Worm (Caenorhabditis elegans) whole organism, L1 larva: ENCODE data around the gene rps-1.

ENCODE experiments used
- Y116A8C.19 ChIP-seq: sonication (generic microtip); optimal IDR thresholded peaks from 2 replicates; lab custom pipeline; 2016; ENCODE audit warnings: missing compliant biosample characterization, missing genetic modification characterization, borderline replicate concordance
- blmp-1 ChIP-seq: fragments of 150-350 bp; optimal IDR thresholded peaks from 2 replicates; lab custom pipeline; 2014; ENCODE audit warnings: missing biosample characterization, missing genetic modification characterization
- ceh-82 ChIP-seq, 3 experiments: fragments of 150-350 bp in 1 of 3; sonication (generic microtip) in 2 of 3; optimal IDR thresholded peaks; 2 replicates each; lab custom pipeline; 2014 to 2017; ENCODE audit warnings: missing biosample characterization in 3 of 3, missing genetic modification characterization in 3 of 3
- dpl-1 ChIP-seq, 3 experiments: fragments of 150-350 bp in 2 of 3; sonication (generic microtip) in 1 of 3; optimal IDR thresholded peaks; 2 replicates each; lab custom pipeline; 2014 to 2017; ENCODE audit warnings: missing biosample characterization in 3 of 3, missing genetic modification characterization in 3 of 3, missing genetic modification reagents in 3 of 3
- elt-2 ChIP-seq: sonication (generic microtip); optimal IDR thresholded peaks from 2 replicates; lab custom pipeline; 2016; ENCODE audit warnings: missing genetic modification characterization, mild to moderate bottlenecking, inconsistent platforms, missing compliant biosample characterization, missing genetic modification reagents
- grh-1 ChIP-seq: fragments of 200-800 bp; sonication (Bioruptor generic); IDR thresholded peaks from 2 replicates; pipeline ENCODE4 v1.3.6; 2022; ENCODE audit warnings: missing genetic modification reagents, missing genetic modification characterization, missing compliant biosample characterization
- jun-1 ChIP-seq: fragments of 150-350 bp; optimal IDR thresholded peaks from 2 replicates; lab custom pipeline; 2014; ENCODE audit warnings: missing biosample characterization, missing genetic modification reagents, missing genetic modification characterization
- lin-15B ChIP-seq: fragments of 150-350 bp; sonication (generic microtip); optimal IDR thresholded peaks from 3 replicates; lab custom pipeline; 2014; ENCODE audit warnings: missing biosample characterization, missing genetic modification characterization
- lin-35 ChIP-seq, 2 experiments: fragments of 150-350 bp; optimal IDR thresholded peaks; 2 replicates each; lab custom pipeline; 2014; ENCODE audit warnings: missing biosample characterization in 2 of 2, missing genetic modification characterization in 2 of 2, missing genetic modification reagents in 2 of 2
- nhr-47 ChIP-seq: sonication (generic microtip); optimal IDR thresholded peaks from 2 replicates; lab custom pipeline; 2016; ENCODE audit warnings: mild to moderate bottlenecking, missing genetic modification characterization, moderate library complexity, missing compliant biosample characterization
- skn-1 ChIP-seq: fragments of 150-350 bp; optimal IDR thresholded peaks from 2 replicates; lab custom pipeline; 2014; ENCODE audit warnings: missing biosample characterization, missing genetic modification characterization
- snpc-4 ChIP-seq: fragments of 150-350 bp; optimal IDR thresholded peaks from 2 replicates; lab custom pipeline; 2014; ENCODE audit warnings: missing biosample characterization, missing genetic modification characterization
- sup-37 ChIP-seq: fragments of 200-800 bp; sonication (Bioruptor generic); optimal IDR thresholded peaks from 2 replicates; lab custom pipeline; 2018; ENCODE audit warnings: mild to moderate bottlenecking, missing genetic modification characterization, missing compliant biosample characterization

DNA sequence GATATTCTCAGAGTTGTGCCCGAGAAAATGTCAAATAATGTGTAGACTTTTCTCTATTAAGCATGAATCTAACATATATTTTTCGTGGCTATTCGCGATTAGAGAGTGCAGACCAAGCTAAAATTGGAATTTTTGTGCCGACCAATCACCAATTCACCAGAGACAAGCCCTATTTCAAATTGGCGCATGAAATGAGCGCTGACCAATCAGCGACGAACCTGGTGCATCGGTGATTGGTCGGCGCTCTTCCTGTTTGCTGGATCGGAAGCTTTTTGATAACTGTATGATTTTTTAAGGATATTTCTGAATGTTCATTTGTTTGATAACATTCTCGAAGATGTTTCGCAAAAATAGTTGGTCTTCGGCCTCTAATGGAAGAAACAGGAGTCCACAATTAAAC is 22.4 kb upstream of the rps-1 start:
- TF ChIP-seq jun-1: no peak
- TF ChIP-seq lin-15B (tag; lab: Kevin White, UChicago): no peak
- TF ChIP-seq Y116A8C.19 (tag; lab: Kevin White, UChicago): no peak
- no peak for TF ChIP-seq grh-1 (GFP tag; lab: Robert Waterston, UW)
- TF ChIP-seq ceh-82 (tag; optimal IDR thresholded peaks at IDR 0.05; lab: Kevin White, UChicago): no peak
- no peak for TF ChIP-seq blmp-1 (tag; lab: Kevin White, UChicago)
- TF ChIP-seq skn-1 (tag; lab: Kevin White, UChicago): no peak
- TF ChIP-seq sup-37: no peak
- no peak for TF ChIP-seq lin-35 (GFP tag; optimal IDR thresholded peaks at IDR 0.05; lab: Kevin White, UChicago)
- TF ChIP-seq elt-2 (tag; lab: Kevin White, UChicago): no peak
- no peak for TF ChIP-seq snpc-4 (tag; lab: Kevin White, UChicago)
- no peak for TF ChIP-seq dpl-1 (GFP tag; optimal IDR thresholded peaks at IDR 0.05; lab: Kevin White, UChicago)
- no peak for TF ChIP-seq nhr-47
